Worm (Caenorhabditis elegans) whole organism, early embryonic: Measurements from ENCODE around the gene F15E6.6.

Source experiments
- B0310.2 ChIP-seq: sonication (generic microtip); optimal IDR thresholded peaks from 2 replicates; lab custom pipeline; 2016; ENCODE audit warnings: mild to moderate bottlenecking, missing genetic modification characterization, missing compliant biosample characterization
- F13C5.2 ChIP-seq: sonication (generic microtip); optimal IDR thresholded peaks from 2 replicates; lab custom pipeline; 2017; ENCODE audit warnings: mild to moderate bottlenecking, missing genetic modification characterization, inconsistent platforms, missing compliant biosample characterization
- ama-1 ChIP-seq: fragments of 150-350 bp; optimal IDR thresholded peaks from 2 replicates; lab custom pipeline; 2014
- ceh-13 ChIP-seq: fragments of 200-800 bp; sonication (Bioruptor generic); optimal IDR thresholded peaks from 2 replicates; lab custom pipeline; 2018; ENCODE audit warnings: mild to moderate bottlenecking, missing genetic modification characterization, missing compliant biosample characterization
- ets-7 ChIP-seq: sonication (generic microtip); optimal IDR thresholded peaks from 2 replicates; lab custom pipeline; 2016; ENCODE audit warnings: missing genotype, missing genetic modification characterization, missing compliant biosample characterization
- flt-1 ChIP-seq: fragments of 200-800 bp; sonication (Bioruptor generic); IDR thresholded peaks from 2 replicates; pipeline ENCODE4 v1.3.6; 2022; ENCODE audit warnings: missing genetic modification characterization, missing compliant biosample characterization
- hmbx-1 ChIP-seq: sonication (generic microtip); optimal IDR thresholded peaks from 2 replicates; lab custom pipeline; 2016; ENCODE audit warnings: mild to moderate bottlenecking, missing genetic modification characterization, missing compliant biosample characterization
- pes-1 ChIP-seq: fragments of 200-800 bp; sonication (Bioruptor generic); IDR thresholded peaks from 2 replicates; pipeline ENCODE4 v1.3.6; 2022; ENCODE audit warnings: missing genetic modification reagents, missing genetic modification characterization, missing compliant biosample characterization
- scrt-1 ChIP-seq: fragments of 200-800 bp; sonication (Bioruptor generic); IDR thresholded peaks from 2 replicates; pipeline ENCODE4 v1.3.6; 2022; ENCODE audit warnings: missing genetic modification characterization, missing compliant biosample characterization
- sea-1 ChIP-seq: fragments of 200-800 bp; sonication (Bioruptor generic); conservative IDR thresholded peaks from 2 replicates; pipeline ENCODE4 v1.3.6; 2022; ENCODE audit warnings: missing genetic modification characterization, missing compliant biosample characterization

F15E6.6 gene

ce11 chrIV:4235315-4236024 lies 48.5 kb downstream of the F15E6.6 start, which contains the start of the genes zipt-2.2 and dpy-13:
Gene zipt-2.2, minus strand, starts transcription at chrIV:4235365.
Gene dpy-13, plus strand, starts transcription at chrIV:4235614.
- TF ChIP-seq scrt-1 (GFP tag; lab: Robert Waterston, UW) (no peak), ets-7 (tag; lab: Kevin White, UChicago) (no peak), flt-1 (no peak), B0310.2 (tag; lab: Kevin White, UChicago) (no peak), ceh-13 (no peak), ama-1 (lab: Kevin White, UChicago) (no peak), hmbx-1 (tag; lab: Kevin White, UChicago) (no peak), pes-1 (GFP tag; lab: Robert Waterston, UW) (no peak), F13C5.2 (no peak), sea-1 (GFP tag; lab: Robert Waterston, UW) (no peak)
